Fruit fly (Drosophila melanogaster) whole organism: ENCODE measurements around the gene wwk.

ENCODE experiments used
- CG8478 ChIP-seq: fragments of >200 bp; optimal IDR thresholded peaks from 2 replicates; lab custom pipeline; 2018; ENCODE audit warnings: inconsistent platforms
- Dll ChIP-seq: fragments of >200 bp; optimal IDR thresholded peaks from 2 replicates; lab custom pipeline; 2017
- EcR ChIP-seq, 2 experiments: fragments of >200 bp; optimal IDR thresholded peaks; 2 replicates each; lab custom pipeline; 2017; ENCODE audit warnings: missing biosample characterization in 2 of 2, missing genetic modification characterization in 2 of 2, missing genetic modification reagents in 2 of 2
- pan ChIP-seq: fragments of >200 bp; optimal IDR thresholded peaks from 2 replicates; lab custom pipeline; 2017
- psq ChIP-seq: fragments of >200 bp; optimal IDR thresholded peaks from 2 replicates; lab custom pipeline; 2017
- usp ChIP-seq: fragments of >200 bp; optimal IDR thresholded peaks from 2 replicates; lab custom pipeline; 2017; ENCODE audit warnings: missing biosample characterization, missing genetic modification characterization, mixed read lengths

Gene wwk

DNA sequence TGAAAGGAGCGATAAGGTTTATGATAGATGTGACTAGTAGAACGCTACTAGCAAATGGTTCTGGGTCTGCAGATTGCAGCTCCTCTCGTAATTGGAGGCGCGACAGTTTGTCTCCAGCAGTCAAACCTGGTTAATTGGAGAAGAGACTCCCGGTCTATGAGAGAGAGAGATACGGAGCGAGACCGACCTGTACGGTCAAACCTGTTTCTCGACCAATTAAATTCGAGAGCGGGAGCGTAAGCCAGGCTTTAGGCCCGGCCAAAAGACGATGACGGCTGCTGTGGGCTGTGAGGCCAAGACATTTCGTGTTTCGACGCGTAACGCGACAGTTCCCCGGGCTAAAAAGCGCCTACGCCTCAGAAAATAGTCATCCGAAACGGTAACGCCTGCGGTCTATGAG, 34.6 kb downstream of the wwk start, which contains the start of gene CG15269:
TSS of gene CG15269 (plus strand) at position 261 of the 400 bp plus-strand sequence.
- TF ChIP-seq pan (no peak), EcR (GFP tag; optimal IDR thresholded peaks at IDR 0.05; lab: Kevin White, UChicago) (no peak), usp (no peak), psq (lab: Kevin White, UChicago) (no peak), Dll (lab: Kevin White, UChicago) (no peak), CG8478 (lab: Kevin White, UChicago) (no peak)

DNA sequence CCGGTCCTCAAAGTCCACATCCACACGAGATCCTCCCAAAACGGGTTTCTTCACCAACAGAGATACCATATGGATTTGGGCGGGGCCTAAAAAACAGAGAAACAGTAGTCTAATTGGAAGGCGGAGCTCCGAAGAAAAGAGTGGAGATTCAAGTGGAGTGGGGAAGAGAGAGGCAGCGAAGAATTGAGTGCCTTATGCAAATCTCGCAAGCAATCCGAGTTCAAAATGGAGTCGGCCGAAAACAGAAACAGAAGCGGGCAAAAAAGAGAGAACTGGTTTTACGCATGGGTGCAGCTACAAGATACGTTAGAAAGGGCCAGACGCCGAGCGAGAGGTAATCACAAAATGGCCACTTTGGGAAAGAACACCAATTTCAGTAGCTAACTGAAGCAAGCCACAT, 36.7 kb downstream of the wwk start:
- TF ChIP-seq psq (lab: Kevin White, UChicago) (no peak), EcR (GFP tag; optimal IDR thresholded peaks at IDR 0.05; lab: Kevin White, UChicago) (no peak), pan (no peak), CG8478 (lab: Kevin White, UChicago) (no peak), usp (no peak), Dll (lab: Kevin White, UChicago) (no peak)

DNA sequence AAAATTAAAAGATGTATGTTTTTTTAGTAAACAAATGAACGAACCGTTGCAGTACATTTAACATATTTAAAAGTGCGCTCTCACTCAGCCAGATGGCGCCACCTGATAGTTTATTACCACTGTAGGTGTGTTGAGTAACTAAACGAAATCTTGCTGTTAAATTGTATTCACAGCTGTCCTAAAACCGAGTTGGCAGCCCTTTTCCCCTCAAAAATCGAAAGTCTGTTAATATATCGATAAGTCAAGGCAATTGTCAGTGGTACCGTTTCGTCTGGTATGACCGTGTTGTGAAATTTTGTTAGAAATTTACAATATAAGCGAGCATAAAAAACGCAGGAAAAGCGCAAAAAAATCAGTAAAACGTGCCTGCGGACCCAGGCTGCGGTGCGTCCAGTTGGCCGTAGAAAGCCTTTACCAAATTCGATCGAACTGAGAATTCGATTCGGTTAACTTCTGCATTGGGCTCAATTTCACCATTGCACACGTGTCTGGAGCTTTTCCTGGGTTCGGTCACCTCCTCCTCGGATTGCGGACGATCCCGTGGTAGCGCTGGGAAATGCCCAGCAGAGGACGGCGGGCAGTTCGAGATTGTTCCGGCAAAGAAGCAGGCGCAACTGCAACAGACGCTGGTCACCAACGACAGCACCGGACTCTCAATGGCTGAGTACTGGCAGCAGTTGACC, 38.8 kb downstream of the wwk start, which contains the start of gene stc:
TSS of gene stc (plus strand) at position 247 of the 683 bp plus-strand sequence.
- TF ChIP-seq Dll (lab: Kevin White, UChicago), result no peak
- TF ChIP-seq usp, result no peak

DNA sequence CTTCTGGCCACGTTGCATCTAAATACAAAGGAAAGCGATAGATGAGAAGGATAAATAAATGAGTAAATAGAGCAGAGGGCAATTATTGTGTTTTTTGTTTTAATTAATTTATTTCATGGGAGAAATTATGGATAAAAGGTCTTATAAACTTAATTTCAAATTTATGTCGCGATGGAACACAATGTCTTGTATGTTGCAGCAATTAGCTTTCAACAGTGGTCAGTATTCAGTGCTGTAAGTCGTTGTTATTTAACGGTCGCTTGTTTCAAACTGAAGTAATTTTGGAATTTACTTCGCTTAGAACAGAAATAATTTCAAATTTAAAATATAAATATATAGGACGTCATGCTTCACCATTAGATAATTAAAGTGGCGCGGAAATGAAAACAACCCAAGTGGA, 43.4 kb downstream of the wwk start:
- no peak for TF ChIP-seq EcR (GFP tag; optimal IDR thresholded peaks at IDR 0.05; lab: Kevin White, UChicago)
- TF ChIP-seq Dll (lab: Kevin White, UChicago), result no peak
- TF ChIP-seq psq (lab: Kevin White, UChicago), result no peak
- no peak for TF ChIP-seq CG8478 (lab: Kevin White, UChicago)
- TF ChIP-seq usp, result no peak
- no peak for TF ChIP-seq pan

DNA sequence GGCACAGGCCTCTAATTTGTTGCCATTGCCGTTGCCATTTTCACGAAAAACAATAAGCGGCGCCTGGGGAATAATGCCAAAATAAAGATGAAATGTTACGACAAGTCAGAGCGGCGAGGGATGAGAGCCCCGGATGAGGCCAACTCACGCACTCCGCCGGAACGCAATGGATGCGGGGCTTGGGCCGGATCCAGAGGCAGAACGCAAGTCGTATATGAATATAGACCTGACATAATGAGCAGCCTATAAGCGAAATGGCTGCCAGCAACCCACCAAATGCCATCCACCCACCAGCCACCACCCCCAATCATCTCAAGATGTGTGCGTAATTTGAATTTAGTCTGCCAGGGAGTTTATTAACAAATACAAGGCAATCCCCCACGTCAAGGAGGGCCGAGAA, 43.9 kb downstream of the wwk start:
- no peak for TF ChIP-seq psq (lab: Kevin White, UChicago)
